Fruit fly (Drosophila melanogaster): ENCODE data around the gene pins.

The pins gene

DNA sequence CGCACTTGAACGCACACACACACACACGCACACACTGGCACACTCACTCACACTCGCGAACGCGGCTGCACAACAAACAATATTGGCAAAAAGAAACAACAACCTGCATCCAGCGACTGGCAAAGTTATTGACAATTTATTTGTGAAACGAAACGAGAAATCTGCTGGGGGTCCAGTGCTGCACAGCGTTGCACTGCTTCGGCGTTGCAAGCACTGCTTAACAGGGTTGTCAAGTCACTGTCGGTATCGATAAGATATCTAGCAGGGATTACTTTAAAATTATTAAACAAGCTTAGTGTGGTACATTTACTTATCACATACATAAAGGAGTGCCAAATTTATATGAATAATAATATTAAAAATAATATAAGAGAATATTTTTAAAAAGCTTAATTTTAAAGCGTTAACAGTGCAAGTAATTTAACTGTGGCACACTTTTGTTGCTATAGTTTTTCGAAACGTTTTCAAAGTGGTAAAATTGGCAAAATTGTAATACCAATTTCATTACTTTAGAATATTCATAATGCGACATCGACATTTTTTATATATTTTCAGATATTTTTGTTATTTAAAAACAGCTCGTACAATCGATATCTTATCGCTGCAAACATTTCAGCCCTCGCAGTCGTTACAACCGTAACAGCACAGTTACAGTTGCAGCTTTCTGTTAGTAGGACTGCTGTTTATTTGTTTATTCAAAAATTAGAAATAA, 24.7 kb downstream of the pins start, which contains the start of the genes dsd and Tusp (continued):
- 0 out of 2 replicates have a peak, but pooled peaks have one; percentile 43 for TF ChIP-seq esg (GFP tag; conservative IDR thresholded peaks at IDR 0.05)
- peak; percentile 48 for TF ChIP-seq Awh (GFP tag; IDR thresholded peaks at IDR 0.05)
- peak; percentile 78 for TF ChIP-seq CG18764 (GFP tag; optimal IDR thresholded peaks at IDR 0.05)
- peak; percentile 66 for TF ChIP-seq ssp (GFP tag; IDR thresholded peaks at IDR 0.05)
- TF ChIP-seq CG11456 (GFP tag; IDR thresholded peaks at IDR 0.05), result peak; percentile 87
- TF ChIP-seq CG3995 (GFP tag; optimal IDR thresholded peaks at IDR 0.05), result peak; percentile 39
- no peak for TF ChIP-seq sim (GFP tag; IDR thresholded peaks at IDR 0.05)
- TF ChIP-seq Fer1 (GFP tag; optimal IDR thresholded peaks at IDR 0.05), result peak; percentile 39
- TF ChIP-seq jigr1 (GFP tag; IDR thresholded peaks at IDR 0.05), result no peak
- peak; percentile 78 for TF ChIP-seq CG4424 (GFP tag; optimal IDR thresholded peaks at IDR 0.05)
- TF ChIP-seq CG1233 (GFP tag; optimal IDR thresholded peaks at IDR 0.05), result peak; percentile 57
- peak; percentile 75 for TF ChIP-seq Mrtf (GFP tag; IDR thresholded peaks at IDR 0.05)
- TF ChIP-seq gcm (GFP tag; optimal IDR thresholded peaks at IDR 0.05), result peak; percentile 45
- peak; percentile 84 for TF ChIP-seq Ptx1 (GFP tag; IDR thresholded peaks at IDR 0.05)
- TF ChIP-seq rib (GFP tag; IDR thresholded peaks at IDR 0.05), result peak; percentile 57; the same call in 1 of the 2 replicates
- TF ChIP-seq CG4360 (GFP tag; IDR thresholded peaks at IDR 0.05), result 0 out of 2 replicates have a peak, but pooled peaks have one; percentile 45
- peak; percentile 51 for TF ChIP-seq cwo (GFP tag; optimal IDR thresholded peaks at IDR 0.05)
- TF ChIP-seq kni (GFP tag; optimal IDR thresholded peaks at IDR 0.05), result no peak
- TF ChIP-seq HmgZ (tag; optimal IDR thresholded peaks at IDR 0.05), result peak; percentile 69
- TF ChIP-seq stc (GFP tag; IDR thresholded peaks at IDR 0.05), result peak; percentile 56; the same call in 1 of the 2 replicates
- peak; percentile 6 for TF ChIP-seq Mes4 (GFP tag; optimal IDR thresholded peaks at IDR 0.05)
- no peak for TF ChIP-seq tll (GFP tag; optimal IDR thresholded peaks at IDR 0.05)
- TF ChIP-seq Abd-B (GFP tag; optimal IDR thresholded peaks at IDR 0.05), result peak; percentile 65
- peak; percentile 63 for TF ChIP-seq H15 (GFP tag; IDR thresholded peaks at IDR 0.05)
- TF ChIP-seq Atf-2 (GFP tag; optimal IDR thresholded peaks at IDR 0.05), result peak; percentile 59
- TF ChIP-seq CkIIα-i1 (GFP tag; IDR thresholded peaks at IDR 0.05), result no peak
- peak; percentile 65 for TF ChIP-seq CG1603 (tag; optimal IDR thresholded peaks at IDR 0.05)
- 0 out of 2 replicates have a peak, but pooled peaks have one; percentile 36 for TF ChIP-seq klu (GFP tag; IDR thresholded peaks at IDR 0.05)
- peak; percentile 45 for TF ChIP-seq twi (tag; optimal IDR thresholded peaks at IDR 0.05)
- TF ChIP-seq Side (GFP tag; optimal IDR thresholded peaks at IDR 0.05), result peak; percentile 33
- TF ChIP-seq row (GFP tag; IDR thresholded peaks at IDR 0.05), result peak; percentile 91
- peak; percentile 75 for TF ChIP-seq CoRest (tag; optimal IDR thresholded peaks at IDR 0.05)
- peak; percentile 68 for TF ChIP-seq CG10366 (GFP tag; IDR thresholded peaks at IDR 0.05)
- peak; percentile 73 for TF ChIP-seq B-H2 (GFP tag; optimal IDR thresholded peaks at IDR 0.05)
- no peak for TF ChIP-seq sc (optimal IDR thresholded peaks at IDR 0.05)
- peak; percentile 25 for TF ChIP-seq sc (GFP tag; optimal IDR thresholded peaks at IDR 0.05)
- TF ChIP-seq Rfx (GFP tag; IDR thresholded peaks at IDR 0.05), result peak; percentile 90
- TF ChIP-seq abd-A (tag; optimal IDR thresholded peaks at IDR 0.05), result no peak
- no peak for TF ChIP-seq ac (GFP tag; optimal IDR thresholded peaks at IDR 0.05)
- TF ChIP-seq dimm (GFP tag; IDR thresholded peaks at IDR 0.05), result no peak
- peak; percentile 57 for TF ChIP-seq Opbp (GFP tag; IDR thresholded peaks at IDR 0.05; ENCODE audit: partially characterized antibody)
- TF ChIP-seq vfl (GFP tag; optimal IDR thresholded peaks at IDR 0.05), result peak; percentile 66
- peak; percentile 13 for TF ChIP-seq CG12236 (GFP tag; optimal IDR thresholded peaks at IDR 0.05)
- peak; percentile 48 for TF ChIP-seq cg (GFP tag; optimal IDR thresholded peaks at IDR 0.05)
- TF ChIP-seq sd (tag; optimal IDR thresholded peaks at IDR 0.05), result no peak
- peak; percentile 14 for TF ChIP-seq CG12219 (GFP tag; optimal IDR thresholded peaks at IDR 0.05)
- TF ChIP-seq HLH54F (GFP tag; optimal IDR thresholded peaks at IDR 0.05), result peak; percentile 82
- TF ChIP-seq Neu2 (GFP tag; optimal IDR thresholded peaks at IDR 0.05; ENCODE audit: borderline replicate concordance), result no peak
- TF ChIP-seq Hr3 (GFP tag; optimal IDR thresholded peaks at IDR 0.05), result peak; percentile 87
- peak; percentile 39 for TF ChIP-seq BtbVII (GFP tag; optimal IDR thresholded peaks at IDR 0.05)

Measured in whole organism, embryonic.